Worm (Caenorhabditis elegans) whole organism, late embryonic: ENCODE results near the gene F55C9.5.
"Not testable (repeated sequence)": the region's sequence is repeated elsewhere in the genome, so short reads cannot be mapped to it uniquely, and the experiment has no call there.

ENCODE experiments used
- C08G9.2 ChIP-seq: sonication (generic microtip); optimal IDR thresholded peaks from 2 replicates; lab custom pipeline; 2016; ENCODE audit warnings: mild to moderate bottlenecking, missing genetic modification characterization, moderate library complexity, missing compliant biosample characterization
- C38D4.7 ChIP-seq: fragments of 200-800 bp; sonication (Bioruptor generic); optimal IDR thresholded peaks from 2 replicates; lab custom pipeline; 2018; ENCODE audit warnings: mild to moderate bottlenecking, missing genetic modification characterization, moderate library complexity, missing compliant biosample characterization
- F13H6.1 ChIP-seq: sonication (generic microtip); optimal IDR thresholded peaks from 2 replicates; lab custom pipeline; 2016; ENCODE audit warnings: missing genetic modification characterization, missing compliant biosample characterization
- T23F11.4 ChIP-seq: fragments of 200-800 bp; sonication (Bioruptor generic); optimal IDR thresholded peaks from 2 replicates; lab custom pipeline; 2018; ENCODE audit warnings: mild to moderate bottlenecking, missing genetic modification characterization, missing compliant biosample characterization
- ahr-1 ChIP-seq: sonication (generic microtip); optimal IDR thresholded peaks from 2 replicates; lab custom pipeline; 2016; ENCODE audit warnings: missing genetic modification characterization, missing compliant biosample characterization
- ceh-14 ChIP-seq: sonication (generic microtip); optimal IDR thresholded peaks from 2 replicates; lab custom pipeline; 2016; ENCODE audit warnings: missing genotype, missing genetic modification characterization, missing compliant biosample characterization
- ceh-19 ChIP-seq: fragments of 200-800 bp; sonication (Bioruptor generic); optimal IDR thresholded peaks from 2 replicates; lab custom pipeline; 2018; ENCODE audit warnings: mild to moderate bottlenecking, missing genetic modification characterization, missing compliant biosample characterization
- ceh-2 ChIP-seq: sonication (generic microtip); optimal IDR thresholded peaks from 2 replicates; lab custom pipeline; 2016; ENCODE audit warnings: missing genotype, missing genetic modification characterization, missing compliant biosample characterization
- ceh-24 ChIP-seq: sonication (generic microtip); optimal IDR thresholded peaks from 2 replicates; lab custom pipeline; 2016; ENCODE audit warnings: mild to moderate bottlenecking, missing genetic modification characterization, missing compliant biosample characterization
- ceh-30 ChIP-seq: fragments of 150-350 bp; optimal IDR thresholded peaks from 2 replicates; lab custom pipeline; 2014; ENCODE audit warnings: missing biosample characterization, missing genetic modification characterization
- ceh-31 ChIP-seq: sonication (generic microtip); optimal IDR thresholded peaks from 2 replicates; lab custom pipeline; 2016; ENCODE audit warnings: missing genetic modification characterization, missing compliant biosample characterization
- ceh-34 ChIP-seq: sonication (generic microtip); optimal IDR thresholded peaks from 2 replicates; lab custom pipeline; 2016; ENCODE audit warnings: mild to moderate bottlenecking, missing genetic modification characterization, missing compliant biosample characterization
- ceh-45 ChIP-seq: fragments of 200-800 bp; sonication (Bioruptor generic); IDR thresholded peaks from 2 replicates; pipeline ENCODE4 v1.3.6; 2022; ENCODE audit warnings: missing genetic modification reagents, missing genetic modification characterization, missing compliant biosample characterization
- ceh-9 ChIP-seq: sonication (generic microtip); optimal IDR thresholded peaks from 2 replicates; lab custom pipeline; 2016; ENCODE audit warnings: mild to moderate bottlenecking, missing genetic modification characterization, inconsistent platforms, missing compliant biosample characterization
- che-1 ChIP-seq: sonication (generic microtip); optimal IDR thresholded peaks from 2 replicates; lab custom pipeline; 2016; ENCODE audit warnings: mild to moderate bottlenecking, missing genetic modification characterization, missing compliant biosample characterization
- dve-1 ChIP-seq: sonication (generic microtip); optimal IDR thresholded peaks from 2 replicates; lab custom pipeline; 2017; ENCODE audit warnings: antibody characterized with exemption, mild to moderate bottlenecking, missing genetic modification characterization, missing compliant biosample characterization
- eyg-1 ChIP-seq: sonication (generic microtip); optimal IDR thresholded peaks from 2 replicates; lab custom pipeline; 2016; ENCODE audit warnings: missing genotype, missing genetic modification characterization, missing compliant biosample characterization
- fax-1 ChIP-seq: sonication (generic microtip); optimal IDR thresholded peaks from 2 replicates; lab custom pipeline; 2016; ENCODE audit warnings: missing genotype, missing genetic modification characterization, missing compliant biosample characterization
- fkh-6 ChIP-seq: sonication (generic microtip); optimal IDR thresholded peaks from 2 replicates; lab custom pipeline; 2016; ENCODE audit warnings: missing genetic modification characterization, missing compliant biosample characterization
- gmeb-2 ChIP-seq: sonication (generic microtip); optimal IDR thresholded peaks from 2 replicates; lab custom pipeline; 2016; ENCODE audit warnings: missing genetic modification characterization, inconsistent platforms, missing compliant biosample characterization
- hlh-13 ChIP-seq: fragments of 200-800 bp; sonication (Bioruptor generic); optimal IDR thresholded peaks from 2 replicates; lab custom pipeline; 2018; ENCODE audit warnings: mild to moderate bottlenecking, missing genetic modification characterization, missing compliant biosample characterization
- hlh-30 ChIP-seq: sonication (generic microtip); optimal IDR thresholded peaks from 2 replicates; lab custom pipeline; 2017; ENCODE audit warnings: antibody characterized with exemption, missing genetic modification characterization, missing compliant biosample characterization; ENCODE audit not compliant: insufficient read depth
- hlh-8 ChIP-seq: sonication (generic microtip); optimal IDR thresholded peaks from 2 replicates; lab custom pipeline; 2016; ENCODE audit warnings: missing genotype, missing genetic modification characterization, missing compliant biosample characterization
- madf-2 ChIP-seq: sonication (generic microtip); optimal IDR thresholded peaks from 2 replicates; lab custom pipeline; 2017; ENCODE audit warnings: missing genetic modification characterization, missing compliant biosample characterization
- mec-3 ChIP-seq: sonication (generic microtip); optimal IDR thresholded peaks from 2 replicates; lab custom pipeline; 2016; ENCODE audit warnings: borderline replicate concordance, missing genetic modification characterization, missing compliant biosample characterization
- nhr-11 ChIP-seq: fragments of 150-350 bp; optimal IDR thresholded peaks from 2 replicates; lab custom pipeline; 2014; ENCODE audit warnings: missing biosample characterization, missing genetic modification characterization
- npax-4 ChIP-seq: sonication (generic microtip); optimal IDR thresholded peaks from 2 replicates; lab custom pipeline; 2016; ENCODE audit warnings: missing genetic modification characterization, missing compliant biosample characterization
- odd-2 ChIP-seq: sonication (generic microtip); optimal IDR thresholded peaks from 2 replicates; lab custom pipeline; 2017; ENCODE audit warnings: antibody characterized with exemption, mild to moderate bottlenecking, missing genetic modification characterization, missing compliant biosample characterization
- pag-3 ChIP-seq: sonication (generic microtip); optimal IDR thresholded peaks from 2 replicates; lab custom pipeline; 2016; ENCODE audit warnings: missing compliant biosample characterization, missing genetic modification characterization, borderline replicate concordance
- pat-9 ChIP-seq: fragments of 200-800 bp; sonication (Bioruptor generic); optimal IDR thresholded peaks from 2 replicates; lab custom pipeline; 2018; ENCODE audit warnings: mild to moderate bottlenecking, missing genetic modification characterization, moderate library complexity, missing compliant biosample characterization
- pax-1 ChIP-seq: fragments of 150-350 bp; optimal IDR thresholded peaks from 2 replicates; lab custom pipeline; 2014; ENCODE audit warnings: missing biosample characterization, missing genetic modification characterization
- pha-2 ChIP-seq: sonication (generic microtip); optimal IDR thresholded peaks from 2 replicates; lab custom pipeline; 2017; ENCODE audit warnings: mild to moderate bottlenecking, missing genetic modification characterization, missing compliant biosample characterization
- pha-4 ChIP-seq: fragments of 150-350 bp; optimal IDR thresholded peaks from 2 replicates; lab custom pipeline; 2018; ENCODE audit warnings: missing biosample characterization, missing genetic modification reagents, missing genetic modification characterization
- pqm-1 ChIP-seq: sonication (generic microtip); optimal IDR thresholded peaks from 2 replicates; lab custom pipeline; 2016; ENCODE audit warnings: missing genetic modification characterization, missing compliant biosample characterization
- ref-2 ChIP-seq: sonication (generic microtip); optimal IDR thresholded peaks from 2 replicates; lab custom pipeline; 2016; ENCODE audit warnings: missing genetic modification characterization, missing compliant biosample characterization
- rnt-1 ChIP-seq: sonication (generic microtip); optimal IDR thresholded peaks from 2 replicates; lab custom pipeline; 2016; ENCODE audit warnings: missing genetic modification characterization, missing compliant biosample characterization
- sox-2 ChIP-seq: fragments of 200-800 bp; sonication (Bioruptor generic); IDR thresholded peaks from 2 replicates; pipeline ENCODE4 v1.3.6; 2022; ENCODE audit warnings: missing genetic modification reagents, missing genetic modification characterization, missing compliant biosample characterization
- sox-4 ChIP-seq: sonication (generic microtip); optimal IDR thresholded peaks from 2 replicates; lab custom pipeline; 2017; ENCODE audit warnings: mild to moderate bottlenecking, missing genetic modification characterization, inconsistent platforms, missing compliant biosample characterization
- tbx-2 ChIP-seq: sonication (generic microtip); optimal IDR thresholded peaks from 2 replicates; lab custom pipeline; 2016; ENCODE audit warnings: missing genetic modification characterization, missing compliant biosample characterization
- ttx-3 ChIP-seq: sonication (generic microtip); optimal IDR thresholded peaks from 2 replicates; lab custom pipeline; 2016; ENCODE audit warnings: missing genetic modification reagents, missing genetic modification characterization, missing compliant biosample characterization
- unc-42 ChIP-seq: sonication (generic microtip); optimal IDR thresholded peaks from 2 replicates; lab custom pipeline; 2016; ENCODE audit warnings: missing genotype, missing genetic modification characterization, missing compliant biosample characterization
- unc-55 ChIP-seq: sonication (generic microtip); optimal IDR thresholded peaks from 2 replicates; lab custom pipeline; 2017; ENCODE audit warnings: missing biosample characterization, missing genetic modification reagents, missing genetic modification characterization
- unc-86 ChIP-seq: sonication (generic microtip); optimal IDR thresholded peaks from 2 replicates; lab custom pipeline; 2016; ENCODE audit warnings: missing genetic modification characterization, missing compliant biosample characterization

F55C9.5 gene

ce11 chrV:19264148-19264547 is 28.8 kb downstream of the F55C9.5 start, which contains the start of gene F21D9.1:
Gene F21D9.1 (plus strand): TSS chrV:19264448.
- TF ChIP-seq C38D4.7; ceh-24 (tag; lab: Kevin White, UChicago); madf-2 (tag; lab: Kevin White, UChicago): not testable (repeated sequence)

ce11 chrV:19262349-19262748 is 30.6 kb downstream of the F55C9.5 start, which contains the start of gene F21D9.2:
Gene F21D9.2 (minus strand): TSS chrV:19262449.
- TF ChIP-seq ceh-19 (GFP tag; lab: Kevin White, UChicago) (no peak), nhr-11 (tag; lab: Kevin White, UChicago) (no peak), tbx-2 (tag; lab: Kevin White, UChicago) (no peak), ceh-9 (tag; lab: Kevin White, UChicago) (no peak), fax-1 (no peak), dve-1 (tag; lab: Kevin White, UChicago) (no peak), mec-3 (no peak)

- no peak for TF ChIP-seq sox-2 (GFP tag; lab: Robert Waterston, UW)
- no peak for TF ChIP-seq T23F11.4
- TF ChIP-seq unc-42, result no peak
- TF ChIP-seq unc-55 (GFP tag; lab: Kevin White, UChicago), result no peak
- no peak for TF ChIP-seq ahr-1
- no peak for TF ChIP-seq pat-9 (tag; lab: Kevin White, UChicago)
- TF ChIP-seq nhr-11 (tag; lab: Kevin White, UChicago), result no peak
- TF ChIP-seq eyg-1 (tag; lab: Kevin White, UChicago), result no peak
- no peak for TF ChIP-seq F13H6.1 (tag; lab: Kevin White, UChicago)
- no peak for TF ChIP-seq hlh-30 (tag; lab: Kevin White, UChicago)
- no peak for TF ChIP-seq pha-4 (tag; lab: Kevin White, UChicago)
- no peak for TF ChIP-seq che-1 (tag; lab: Kevin White, UChicago)
- no peak for TF ChIP-seq odd-2 (tag; lab: Kevin White, UChicago)
Measured at ce11 chrV:19260686-19261085, 32.2 kb downstream of the F55C9.5 start.

- TF ChIP-seq sox-4 (tag; lab: Kevin White, UChicago), result no peak
- no peak for TF ChIP-seq madf-2 (tag; lab: Kevin White, UChicago)
- TF ChIP-seq ceh-31 (tag; lab: Kevin White, UChicago), result no peak
- no peak for TF ChIP-seq npax-4 (tag; lab: Kevin White, UChicago)
- TF ChIP-seq ceh-14 (tag; lab: Kevin White, UChicago), result no peak
- TF ChIP-seq pha-4 (tag; lab: Kevin White, UChicago), result no peak
- TF ChIP-seq ceh-2 (tag; lab: Kevin White, UChicago), result no peak
- no peak for TF ChIP-seq rnt-1
Measured at ce11 chrV:19259403-19259802, 33.5 kb downstream of the F55C9.5 start.

ce11 chrV:19257653-19258052 is 35.3 kb downstream of the F55C9.5 start, which contains the start of gene F21D9.3:
Gene F21D9.3 (minus strand): TSS chrV:19257753.
- no peak for TF ChIP-seq pax-1 (tag; lab: Kevin White, UChicago)
- TF ChIP-seq pqm-1, result no peak
- TF ChIP-seq fkh-6, result no peak
- TF ChIP-seq eyg-1 (tag; lab: Kevin White, UChicago), result no peak
- TF ChIP-seq C08G9.2, result no peak
- no peak for TF ChIP-seq hlh-13 (GFP tag; lab: Kevin White, UChicago)
- TF ChIP-seq ceh-45 (GFP tag; lab: Robert Waterston, UW), result no peak
- TF ChIP-seq madf-2 (tag; lab: Kevin White, UChicago), result no peak
- no peak for TF ChIP-seq pha-2 (tag; lab: Kevin White, UChicago)
- TF ChIP-seq hlh-8, result no peak
- no peak for TF ChIP-seq ceh-30 (tag; lab: Kevin White, UChicago)
- TF ChIP-seq ceh-34 (tag; lab: Kevin White, UChicago), result no peak
- no peak for TF ChIP-seq pat-9 (tag; lab: Kevin White, UChicago)
- TF ChIP-seq unc-86 (tag; lab: Kevin White, UChicago), result no peak
- no peak for TF ChIP-seq ttx-3 (tag; lab: Kevin White, UChicago)
- TF ChIP-seq tbx-2 (tag; lab: Kevin White, UChicago), result no peak
- no peak for TF ChIP-seq ref-2 (tag; lab: Kevin White, UChicago)
- no peak for TF ChIP-seq C38D4.7
- no peak for TF ChIP-seq pag-3 (tag; lab: Kevin White, UChicago)
- no peak for TF ChIP-seq gmeb-2 (tag; lab: Kevin White, UChicago)
